Worm (Caenorhabditis elegans) whole organism, L4 larva: Measurements from ENCODE around the gene T25B6.6.

Experiments
- F37D6.2 ChIP-seq: sonication (generic microtip); optimal IDR thresholded peaks from 2 replicates; lab custom pipeline; 2016; ENCODE audit warnings: mild to moderate bottlenecking, missing genetic modification characterization, missing compliant biosample characterization
- F44E2.7 ChIP-seq: fragments of 200-800 bp; sonication (Bioruptor generic); IDR thresholded peaks from 2 replicates; pipeline ENCODE4 v2.1.2; 2022; ENCODE audit warnings: missing genetic modification characterization, missing compliant biosample characterization
- T26A8.4 ChIP-seq: fragments of 200-800 bp; sonication (Bioruptor generic); IDR thresholded peaks from 2 replicates; pipeline ENCODE4 v1.3.6; 2022; ENCODE audit warnings: missing genetic modification characterization, missing compliant biosample characterization
- aha-1 ChIP-seq: fragments of 150-350 bp; peaks from one replicate; lab custom pipeline; 2014; ENCODE audit warnings: missing biosample characterization, missing genetic modification characterization
- attf-4 ChIP-seq: sonication (generic microtip); optimal IDR thresholded peaks from 3 replicates; lab custom pipeline; 2017; ENCODE audit warnings: missing biosample characterization, missing genetic modification characterization
- ceh-32 ChIP-seq: sonication (generic microtip); optimal IDR thresholded peaks from 2 replicates; lab custom pipeline; 2016; ENCODE audit warnings: mild to moderate bottlenecking, missing genetic modification characterization, missing compliant biosample characterization; ENCODE audit not compliant: poor library complexity
- ceh-82 ChIP-seq: sonication (generic microtip); optimal IDR thresholded peaks from 2 replicates; lab custom pipeline; 2017; ENCODE audit warnings: missing biosample characterization, missing genetic modification characterization
- ces-1 ChIP-seq: fragments of 150-350 bp; sonication (generic microtip); optimal IDR thresholded peaks from 4 replicates; lab custom pipeline; 2014; ENCODE audit warnings: missing biosample characterization, missing genetic modification reagents, missing genetic modification characterization
- cey-2 ChIP-seq: sonication (generic microtip); optimal IDR thresholded peaks from 3 replicates; lab custom pipeline; 2017; ENCODE audit warnings: missing genetic modification characterization, mild to moderate bottlenecking, missing compliant biosample characterization, antibody characterized with exemption, borderline replicate concordance; ENCODE audit not compliant: insufficient read depth
- daf-16 ChIP-seq, 3 experiments: sonication (generic microtip); optimal IDR thresholded peaks; 2 replicates each; lab custom pipeline; 2016 to 2017; ENCODE audit warnings: missing genetic modification characterization in 3 of 3, missing genetic modification reagents in 3 of 3, mild to moderate bottlenecking in 2 of 3, missing compliant biosample characterization in 2 of 3, missing biosample characterization in 1 of 3, moderate library complexity in 1 of 3
- daf-19 ChIP-seq: fragments of 200-800 bp; sonication (Bioruptor generic); conservative IDR thresholded peaks from 2 replicates; pipeline ENCODE4 v1.3.6; 2022; ENCODE audit warnings: missing genetic modification characterization, missing compliant biosample characterization
- dmd-6 ChIP-seq: fragments of 200-800 bp; sonication (Bioruptor generic); IDR thresholded peaks from 2 replicates; pipeline ENCODE4 v1.3.6; 2022; ENCODE audit warnings: missing genetic modification reagents, missing genetic modification characterization, missing compliant biosample characterization
- dmd-8 ChIP-seq: fragments of 200-800 bp; sonication (Bioruptor generic); IDR thresholded peaks from 2 replicates; pipeline ENCODE4 v1.3.6; 2022; ENCODE audit warnings: missing genetic modification characterization, missing compliant biosample characterization
- dmd-9 ChIP-seq: fragments of 200-800 bp; sonication (Bioruptor generic); IDR thresholded peaks from 2 replicates; pipeline ENCODE4 v1.3.6; 2022; ENCODE audit warnings: missing genetic modification reagents, missing genetic modification characterization, missing compliant biosample characterization
- fos-1 ChIP-seq: fragments of 150-350 bp; optimal IDR thresholded peaks from 2 replicates; lab custom pipeline; 2014; ENCODE audit warnings: missing biosample characterization, missing genetic modification characterization
- hlh-11 ChIP-seq: fragments of 200-800 bp; sonication (Bioruptor generic); optimal IDR thresholded peaks from 2 replicates; lab custom pipeline; 2018; ENCODE audit warnings: mild to moderate bottlenecking, missing genetic modification characterization, missing compliant biosample characterization
- lin-29 ChIP-seq: fragments of 200-800 bp; sonication (Bioruptor generic); IDR thresholded peaks from 2 replicates; pipeline ENCODE4 v1.3.6; 2022; ENCODE audit warnings: missing genetic modification reagents, missing genetic modification characterization, missing compliant biosample characterization
- lin-38 ChIP-seq: fragments of 200-800 bp; sonication (Bioruptor generic); IDR thresholded peaks from 2 replicates; pipeline ENCODE4 v1.3.6; 2022; ENCODE audit warnings: missing genetic modification reagents, missing genetic modification characterization, missing compliant biosample characterization
- lin-39 ChIP-seq: fragments of 150-350 bp; optimal IDR thresholded peaks from 2 replicates; lab custom pipeline; 2014; ENCODE audit warnings: missing biosample characterization, missing genetic modification reagents, missing genetic modification characterization
- madf-5 ChIP-seq, 2 experiments: fragments of 200-800 bp; sonication (Bioruptor generic); IDR thresholded peaks; 2 replicates each; pipeline ENCODE4 v1.3.6; 2022; ENCODE audit warnings: missing compliant biosample characterization in 2 of 2, missing genetic modification characterization in 2 of 2
- mxl-2 ChIP-seq: fragments of 200-800 bp; sonication (Bioruptor generic); conservative IDR thresholded peaks from 2 replicates; pipeline ENCODE4 v1.3.6; 2022; ENCODE audit warnings: missing genetic modification reagents, missing genetic modification characterization, missing compliant biosample characterization
- nhr-102 ChIP-seq: sonication (generic microtip); optimal IDR thresholded peaks from 2 replicates; lab custom pipeline; 2016; ENCODE audit warnings: mild to moderate bottlenecking, missing genetic modification characterization, moderate library complexity, missing compliant biosample characterization
- nhr-237 ChIP-seq: sonication (generic microtip); optimal IDR thresholded peaks from 2 replicates; lab custom pipeline; 2017; ENCODE audit warnings: missing biosample characterization, missing genetic modification characterization
- nhr-25 ChIP-seq: sonication (generic microtip); optimal IDR thresholded peaks from 2 replicates; lab custom pipeline; 2017; ENCODE audit warnings: missing genetic modification characterization, mild to moderate bottlenecking, missing compliant biosample characterization, antibody characterized with exemption, moderate library complexity, borderline replicate concordance; ENCODE audit not compliant: insufficient read depth
- nhr-28 ChIP-seq: fragments of 150-350 bp; optimal IDR thresholded peaks from 2 replicates; lab custom pipeline; 2014; ENCODE audit warnings: missing biosample characterization, missing genetic modification characterization
- nhr-42 ChIP-seq: fragments of 200-800 bp; sonication (Bioruptor generic); IDR thresholded peaks from 2 replicates; pipeline ENCODE4 v1.3.6; 2022; ENCODE audit warnings: missing genetic modification characterization, missing compliant biosample characterization
- nhr-6 ChIP-seq: fragments of 150-350 bp; optimal IDR thresholded peaks from 2 replicates; lab custom pipeline; 2014; ENCODE audit warnings: missing biosample characterization, missing genetic modification characterization
- nhr-76 ChIP-seq: fragments of 150-350 bp; optimal IDR thresholded peaks from 2 replicates; lab custom pipeline; 2014; ENCODE audit warnings: missing biosample characterization, missing genetic modification characterization
- nhr-77 ChIP-seq: fragments of 150-350 bp; optimal IDR thresholded peaks from 2 replicates; lab custom pipeline; 2014; ENCODE audit warnings: missing biosample characterization, missing genetic modification characterization
- php-3 ChIP-seq: fragments of 200-800 bp; sonication (Bioruptor generic); IDR thresholded peaks from 2 replicates; pipeline ENCODE4 v1.3.6; 2022; ENCODE audit warnings: missing genetic modification reagents, missing genetic modification characterization, missing compliant biosample characterization
- pqm-1 ChIP-seq: sonication (generic microtip); optimal IDR thresholded peaks from 2 replicates; lab custom pipeline; 2017; ENCODE audit warnings: missing biosample characterization, missing genetic modification characterization
- rbr-2 ChIP-seq: sonication (generic microtip); optimal IDR thresholded peaks from 2 replicates; lab custom pipeline; 2016; ENCODE audit warnings: missing genotype, missing genetic modification characterization, missing compliant biosample characterization
- saeg-2 ChIP-seq: fragments of 200-800 bp; sonication (Bioruptor generic); IDR thresholded peaks from 2 replicates; pipeline ENCODE4 v1.3.6; 2022; ENCODE audit warnings: missing genetic modification reagents, missing genetic modification characterization, missing compliant biosample characterization
- spr-1 ChIP-seq: sonication (generic microtip); optimal IDR thresholded peaks from 2 replicates; lab custom pipeline; 2016; ENCODE audit warnings: mild to moderate bottlenecking, missing genetic modification characterization, missing compliant biosample characterization
- unc-130 ChIP-seq: sonication (generic microtip); optimal IDR thresholded peaks from 2 replicates; lab custom pipeline; 2016; ENCODE audit warnings: missing genetic modification reagents, missing genetic modification characterization, missing compliant biosample characterization
- unc-62 ChIP-seq, 3 experiments: fragments of 150-350 bp in 1 of 3; sonication (generic microtip); optimal IDR thresholded peaks in 2 of 3; peaks in 1 of 3; 1 replicate in 1 of 3; 2 replicates in 2 of 3; lab custom pipeline; 2014 to 2017; ENCODE audit warnings: missing biosample characterization in 3 of 3, missing genetic modification characterization in 3 of 3, missing genetic modification reagents in 3 of 3, missing genotype in 1 of 3
- zag-1 ChIP-seq: fragments of 150-350 bp; optimal IDR thresholded peaks from 2 replicates; lab custom pipeline; 2014; ENCODE audit warnings: missing biosample characterization, missing genetic modification characterization
- zfp-2 ChIP-seq: sonication (generic microtip); optimal IDR thresholded peaks from 2 replicates; lab custom pipeline; 2016; ENCODE audit warnings: mild to moderate bottlenecking, missing genetic modification characterization, missing compliant biosample characterization
- zip-11 ChIP-seq: fragments of 200-800 bp; sonication (Bioruptor generic); IDR thresholded peaks from 2 replicates; pipeline ENCODE4 v1.3.6; 2022; ENCODE audit warnings: missing genetic modification characterization, missing compliant biosample characterization

The T25B6.6 gene

DNA sequence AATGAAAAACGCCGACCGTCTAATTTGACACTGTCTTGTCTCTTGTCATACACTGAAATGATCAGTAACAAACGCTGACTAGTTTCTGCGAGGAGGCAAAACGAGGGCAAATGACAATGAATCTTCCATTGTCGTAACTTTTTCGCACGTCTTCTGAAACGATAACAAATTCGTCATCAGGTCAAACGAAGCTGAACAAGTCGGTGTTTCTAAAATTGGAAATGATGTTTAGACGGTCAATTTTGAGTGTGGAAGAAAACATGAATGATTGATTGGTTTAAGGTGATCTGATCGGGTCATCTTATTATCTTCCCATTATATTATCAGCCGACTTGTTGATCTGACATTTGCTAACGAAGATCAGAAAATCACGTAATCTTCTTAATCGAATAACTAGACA, 30.7 kb upstream of the T25B6.6 start:
- no peak for TF ChIP-seq attf-4 (tag; lab: Kevin White, UChicago)
- no peak for TF ChIP-seq nhr-6 (tag; lab: Kevin White, UChicago)
- TF ChIP-seq nhr-77 (tag; lab: Kevin White, UChicago): no peak
- TF ChIP-seq php-3 (GFP tag; lab: Robert Waterston, UW): no peak
- no peak for TF ChIP-seq nhr-102 (tag; lab: Kevin White, UChicago)
- peak; percentile 14 for TF ChIP-seq nhr-28 (tag; lab: Kevin White, UChicago)
- TF ChIP-seq spr-1 (tag; lab: Kevin White, UChicago): no peak
- peak in 1 of 2 experiments; percentile 15 for TF ChIP-seq unc-62 (GFP tag; optimal IDR thresholded peaks at IDR 0.05 in 1 of 2; lab: Kevin White, UChicago)
- no peak for TF ChIP-seq unc-62 (tag; optimal IDR thresholded peaks at IDR 0.05; lab: Kevin White, UChicago)

- TF ChIP-seq lin-39 (tag; lab: Kevin White, UChicago): no peak
- no peak for TF ChIP-seq nhr-237 (tag; lab: Kevin White, UChicago)
- no peak for TF ChIP-seq lin-29 (GFP tag; lab: Robert Waterston, UW)
- no peak for TF ChIP-seq nhr-102 (tag; lab: Kevin White, UChicago)
- TF ChIP-seq dmd-6: no peak
- no peak for TF ChIP-seq zag-1 (tag; lab: Kevin White, UChicago)
- no peak for TF ChIP-seq saeg-2 (GFP tag; lab: Robert Waterston, UW)
- no peak for TF ChIP-seq dmd-9 (GFP tag; lab: Robert Waterston, UW)
- no peak for TF ChIP-seq fos-1 (tag; lab: Kevin White, UChicago)
- TF ChIP-seq daf-19 (GFP tag; lab: Robert Waterston, UW): no peak
These were observed 26.0 kb upstream of the T25B6.6 start, which contains the start of gene F47E1.20 for ce11 chrX:9048657-9049056. F47E1.20 (plus strand) TSS chrX:9048957.

- no peak for TF ChIP-seq cey-2 (tag; lab: Kevin White, UChicago)
- TF ChIP-seq lin-39 (tag; lab: Kevin White, UChicago): no peak
- no peak for TF ChIP-seq nhr-25 (tag; lab: Kevin White, UChicago)
- no peak for TF ChIP-seq nhr-42 (GFP tag; lab: Robert Waterston, UW)
- TF ChIP-seq aha-1 (tag; lab: Kevin White, UChicago): peak; percentile 0
- no peak for TF ChIP-seq zfp-2 (tag; lab: Kevin White, UChicago)
- no peak for TF ChIP-seq ceh-32
These were observed 23.2 kb upstream of the T25B6.6 start, which contains the start of gene prdm-14 for ce11 chrX:9045913-9046312. prdm-14 (plus strand) TSS chrX:9046213.

ce11 chrX:9036237-9036636, 13.6 kb upstream of the T25B6.6 start:
- no peak for TF ChIP-seq F37D6.2 (tag; lab: Kevin White, UChicago)
- TF ChIP-seq unc-130 (GFP tag; lab: Kevin White, UChicago): no peak
- peak; percentile 50 for TF ChIP-seq nhr-28 (tag; lab: Kevin White, UChicago)
- no peak for TF ChIP-seq lin-38 (GFP tag; lab: Robert Waterston, UW)
- TF ChIP-seq ceh-82 (tag; lab: Kevin White, UChicago): no peak
- no peak for TF ChIP-seq madf-5 (GFP tag; IDR thresholded peaks at IDR 0.05; lab: Robert Waterston, UW)
- peak; percentile 36; the same call in 1 of the 2 replicates for TF ChIP-seq php-3 (GFP tag; lab: Robert Waterston, UW)
- no peak for TF ChIP-seq daf-16 (GFP tag; optimal IDR thresholded peaks at IDR 0.05; lab: Kevin White, UChicago)
- no peak for TF ChIP-seq daf-16 (tag; optimal IDR thresholded peaks at IDR 0.05; lab: Kevin White, UChicago)
- TF ChIP-seq T26A8.4: no peak
- TF ChIP-seq ces-1 (GFP tag; lab: Kevin White, UChicago): no peak
- TF ChIP-seq zip-11: no peak
- peak; percentile 22 for TF ChIP-seq hlh-11
- TF ChIP-seq aha-1 (tag; lab: Kevin White, UChicago): peak; percentile 61
- TF ChIP-seq mxl-2: no peak
- no peak for TF ChIP-seq rbr-2 (tag; lab: Kevin White, UChicago)
- TF ChIP-seq pqm-1 (tag; lab: Kevin White, UChicago): peak; percentile 88
- no peak for TF ChIP-seq dmd-9 (GFP tag; lab: Robert Waterston, UW)
- no peak for TF ChIP-seq F44E2.7 (GFP tag; lab: Robert Waterston, UW)
- TF ChIP-seq dmd-8 (GFP tag; lab: Robert Waterston, UW): no peak
- no peak for TF ChIP-seq nhr-76 (tag; lab: Kevin White, UChicago)
